Worm (Caenorhabditis elegans): Measurements from ENCODE around the gene chk-1.

chk-1 gene

ce11 chrV:3776946-3777345, 17.7 kb upstream of the chk-1 start:
- TF ChIP-seq ekl-4 (GFP tag; IDR thresholded peaks at IDR 0.05) (0 out of 2 replicates have a peak, but pooled peaks have one; percentile 41), cebp-1 (GFP tag; IDR thresholded peaks at IDR 0.05) (no peak), cebp-1 (tag; optimal IDR thresholded peaks at IDR 0.05) (peak; percentile 27), nhr-80 (tag; optimal IDR thresholded peaks at IDR 0.05) (peak; percentile 74), hmg-1.2 (GFP tag; IDR thresholded peaks at IDR 0.05) (peak; percentile 53; the same call in 1 of the 2 replicates), ztf-22 (GFP tag; optimal IDR thresholded peaks at IDR 0.05) (peak; percentile 24), B0261.1 (tag; optimal IDR thresholded peaks at IDR 0.05) (no peak), F49E8.2 (tag; optimal IDR thresholded peaks at IDR 0.05; ENCODE audit: insufficient read depth) (no peak)

ce11 chrV:3776086-3776589, 16.9 kb upstream of the chk-1 start, which contains the start of gene cysl-3:
TSS of gene cysl-3 (minus strand) at chrV:3776136.
- TF ChIP-seq somi-1 (GFP tag; optimal IDR thresholded peaks at IDR 0.05) (no peak), madf-8 (GFP tag; conservative IDR thresholded peaks at IDR 0.05) (peak; percentile 65), lin-26 (GFP tag; IDR thresholded peaks at IDR 0.05) (no peak), efl-1 (GFP tag; optimal IDR thresholded peaks at IDR 0.05) (peak; percentile 62), Y53G8AR.9 (GFP tag; conservative IDR thresholded peaks at IDR 0.05) (0 out of 2 replicates have a peak, but pooled peaks have one; percentile 18), madf-6 (GFP tag; IDR thresholded peaks at IDR 0.05) (peak; percentile 85)

ce11 chrV:3774653-3775052, 15.4 kb upstream of the chk-1 start:
- TF ChIP-seq snpc-1.3 (tag; optimal IDR thresholded peaks at IDR 0.05; ENCODE audit: insufficient read depth): no peak
- TF ChIP-seq cebp-2 (GFP tag; IDR thresholded peaks at IDR 0.05): 0 out of 2 replicates have a peak, but pooled peaks have one; percentile 18
- TF ChIP-seq zfh-2 (GFP tag; conservative IDR thresholded peaks at IDR 0.05): peak; percentile 69
- TF ChIP-seq xnd-1 (tag; optimal IDR thresholded peaks at IDR 0.05): no peak
- TF ChIP-seq egl-44 (GFP tag; IDR thresholded peaks at IDR 0.05): 0 out of 2 replicates have a peak, but pooled peaks have one; percentile 10
- TF ChIP-seq dox-1 (GFP tag; IDR thresholded peaks at IDR 0.05): peak; percentile 20; the same call in 1 of the 2 replicates
- TF ChIP-seq nhr-80 (tag; optimal IDR thresholded peaks at IDR 0.05): peak; percentile 47
- TF ChIP-seq egrh-3 (GFP tag; IDR thresholded peaks at IDR 0.05): peak; percentile 19; the same call in 1 of the 2 replicates

ce11 chrV:3773618-3774017, 14.3 kb upstream of the chk-1 start:
- no peak for TF ChIP-seq F23B12.7 (tag; optimal IDR thresholded peaks at IDR 0.05; ENCODE audit: insufficient read depth)
- TF ChIP-seq egrh-3 (GFP tag; IDR thresholded peaks at IDR 0.05): no peak
- TF ChIP-seq mes-4 (tag; optimal IDR thresholded peaks at IDR 0.05): no peak
- TF ChIP-seq B0336.3 (GFP tag; IDR thresholded peaks at IDR 0.05): no peak
- TF ChIP-seq Y53G8AR.9 (GFP tag; conservative IDR thresholded peaks at IDR 0.05): 0 out of 2 replicates have a peak, but pooled peaks have one; percentile 20
- peak; percentile 80 for TF ChIP-seq zfh-2 (GFP tag; conservative IDR thresholded peaks at IDR 0.05)
- no peak for TF ChIP-seq tbx-9 (tag; optimal IDR thresholded peaks at IDR 0.05; ENCODE audit: borderline replicate concordance)
- no peak for TF ChIP-seq F49E8.2 (tag; optimal IDR thresholded peaks at IDR 0.05; ENCODE audit: insufficient read depth)

ce11 chrV:3771437-3772256, 12.4 kb upstream of the chk-1 start, which contains the start of the genes R08E5.1 and rips-1:
TSS of gene R08E5.1 (minus strand) at chrV:3771518.
TSS of gene rips-1 (plus strand) at chrV:3772021.
- TF ChIP-seq repo-1 (tag; optimal IDR thresholded peaks at IDR 0.05): no peak
- TF ChIP-seq nhr-120 (GFP tag; IDR thresholded peaks at IDR 0.05): no peak
- TF ChIP-seq B0019.2 (GFP tag; conservative IDR thresholded peaks at IDR 0.05): no peak
- TF ChIP-seq nfyb-1 (GFP tag; IDR thresholded peaks at IDR 0.05): no peak
- TF ChIP-seq Y67H2A.10 (GFP tag; conservative IDR thresholded peaks at IDR 0.05): no peak
- no peak for TF ChIP-seq ets-4 (GFP tag; optimal IDR thresholded peaks at IDR 0.05)
- TF ChIP-seq xnd-1 (tag; optimal IDR thresholded peaks at IDR 0.05): no peak
- no peak for TF ChIP-seq F39B2.1 (GFP tag; IDR thresholded peaks at IDR 0.05)
- TF ChIP-seq B0035.1 (tag; optimal IDR thresholded peaks at IDR 0.05): no peak
- no peak for TF ChIP-seq sdz-38 (tag; optimal IDR thresholded peaks at IDR 0.05)
- TF ChIP-seq F10E7.11 (tag; optimal IDR thresholded peaks at IDR 0.05): no peak
- no peak for TF ChIP-seq akir-1 (GFP tag; optimal IDR thresholded peaks at IDR 0.05)
- TF ChIP-seq tbx-9 (tag; optimal IDR thresholded peaks at IDR 0.05; ENCODE audit: borderline replicate concordance): no peak
- no peak for TF ChIP-seq zfh-2 (GFP tag; conservative IDR thresholded peaks at IDR 0.05)

All from whole organism, young adult.